Fruit fly (Drosophila melanogaster) whole organism, embryonic: ENCODE data around the gene CG34408.

Source experiments
- CG10209 ChIP-seq: fragments of 200-800 bp; sonication (Bioruptor generic); optimal IDR thresholded peaks from 3 replicates; lab custom pipeline; 2017; ENCODE audit warnings: missing biosample characterization, mild to moderate bottlenecking, missing genetic modification characterization, missing genetic modification reagents
- CG10267 ChIP-seq: fragments of 200-800 bp; sonication (Bioruptor generic); optimal IDR thresholded peaks from 2 replicates; lab custom pipeline; 2018; ENCODE audit warnings: missing biosample characterization, mild to moderate bottlenecking, missing genetic modification characterization, moderate library complexity
- CG10321 ChIP-seq: fragments of 200-800 bp; sonication (Bioruptor generic); IDR thresholded peaks from 2 replicates; pipeline ENCODE4 v1.3.6; 2022; ENCODE audit warnings: missing biosample characterization, missing genetic modification characterization
- CG12071 ChIP-seq: fragments of 200-800 bp; sonication (Bioruptor generic); optimal IDR thresholded peaks from 3 replicates; lab custom pipeline; 2018; ENCODE audit warnings: missing biosample characterization, mild to moderate bottlenecking, missing genetic modification characterization
- CG15601 ChIP-seq: fragments of 200-800 bp; sonication (Bioruptor generic); optimal IDR thresholded peaks from 3 replicates; lab custom pipeline; 2019; ENCODE audit warnings: missing biosample characterization, mild to moderate bottlenecking, missing genetic modification characterization, moderate library complexity
- CG17328 ChIP-seq: fragments of 200-800 bp; sonication (Bioruptor generic); IDR thresholded peaks from 2 replicates; pipeline ENCODE4 v1.3.6; 2022; ENCODE audit warnings: missing biosample characterization, missing genetic modification characterization
- CG17829 ChIP-seq: fragments of 200-800 bp; optimal IDR thresholded peaks from 2 replicates; lab custom pipeline; 2019; ENCODE audit warnings: missing biosample characterization, mild to moderate bottlenecking, missing genetic modification characterization, moderate library complexity
- CG18011 ChIP-seq: fragments of 200-800 bp; sonication (Bioruptor generic); optimal IDR thresholded peaks from 2 replicates; lab custom pipeline; 2017; ENCODE audit warnings: missing biosample characterization, missing genetic modification characterization, mild to moderate bottlenecking, moderate library complexity, missing genotype
- CG2116 ChIP-seq: fragments of 200-800 bp; sonication (Bioruptor generic); optimal IDR thresholded peaks from 3 replicates; lab custom pipeline; 2018; ENCODE audit warnings: missing biosample characterization, mild to moderate bottlenecking, missing genetic modification characterization
- CG2202 ChIP-seq: fragments of 200-800 bp; sonication (Bioruptor generic); optimal IDR thresholded peaks from 2 replicates; lab custom pipeline; 2018; ENCODE audit warnings: missing biosample characterization, mild to moderate bottlenecking, missing genetic modification characterization
- CG33557 ChIP-seq: fragments of 200-800 bp; sonication (Bioruptor generic); optimal IDR thresholded peaks from 2 replicates; lab custom pipeline; 2019; ENCODE audit warnings: missing biosample characterization, mild to moderate bottlenecking, missing genetic modification characterization, moderate library complexity
- CG43689 ChIP-seq: fragments of 200-800 bp; sonication (Bioruptor generic); IDR thresholded peaks from 2 replicates; pipeline ENCODE4 v1.3.6; 2022; ENCODE audit warnings: missing biosample characterization, missing genetic modification characterization
- CG4424 ChIP-seq: fragments of 200-800 bp; sonication (Bioruptor generic); optimal IDR thresholded peaks from 3 replicates; lab custom pipeline; 2016; ENCODE audit warnings: missing biosample characterization, missing genetic modification characterization
- CG4854 ChIP-seq: fragments of 200-800 bp; sonication (Bioruptor generic); optimal IDR thresholded peaks from 2 replicates; lab custom pipeline; 2016; ENCODE audit warnings: missing biosample characterization, missing genetic modification characterization, inconsistent platforms
- CG6272 ChIP-seq: fragments of 200-800 bp; sonication (Bioruptor generic); IDR thresholded peaks from 2 replicates; pipeline ENCODE4 v1.3.6; 2022; ENCODE audit warnings: missing biosample characterization, missing genetic modification characterization
- CG6791 ChIP-seq: fragments of 200-800 bp; sonication (Bioruptor generic); IDR thresholded peaks from 3 replicates; pipeline ENCODE4 v1.3.6; 2022; ENCODE audit warnings: missing biosample characterization, missing genetic modification characterization; ENCODE audit not compliant: partially characterized antibody
- CG7271 ChIP-seq: fragments of 200-800 bp; sonication (Bioruptor generic); optimal IDR thresholded peaks from 2 replicates; lab custom pipeline; 2018; ENCODE audit warnings: missing biosample characterization, mild to moderate bottlenecking, missing genetic modification characterization, moderate library complexity
- CG7987 ChIP-seq: fragments of 200-800 bp; sonication (Bioruptor generic); optimal IDR thresholded peaks from 2 replicates; lab custom pipeline; 2018; ENCODE audit warnings: missing biosample characterization, mild to moderate bottlenecking, missing genetic modification characterization, moderate library complexity
- Chrac-16 ChIP-seq: fragments of 200-800 bp; sonication (Bioruptor generic); optimal IDR thresholded peaks from 3 replicates; lab custom pipeline; 2016; ENCODE audit warnings: missing biosample characterization, missing genetic modification characterization
- CrebB ChIP-seq: fragments of 200-800 bp; sonication (Bioruptor generic); optimal IDR thresholded peaks from 3 replicates; lab custom pipeline; 2018; ENCODE audit warnings: missing biosample characterization, mild to moderate bottlenecking, missing genetic modification characterization
- Dfd ChIP-seq, 2 experiments: fragments of >200 bp; optimal IDR thresholded peaks; 2 replicates each; lab custom pipeline; 2017; ENCODE audit warnings: missing biosample characterization in 2 of 2, missing genetic modification characterization in 2 of 2
- E2f2 ChIP-seq: fragments of 200-800 bp; sonication (Bioruptor generic); IDR thresholded peaks from 2 replicates; pipeline ENCODE4 v1.3.6; 2022; ENCODE audit warnings: missing biosample characterization, missing genetic modification characterization
- Elba2 ChIP-seq: fragments of 200-800 bp; sonication (Bioruptor generic); optimal IDR thresholded peaks from 3 replicates; lab custom pipeline; 2016; ENCODE audit warnings: missing biosample characterization, missing genetic modification characterization
- Fer1 ChIP-seq: fragments of 200-800 bp; sonication (Bioruptor generic); optimal IDR thresholded peaks from 2 replicates; lab custom pipeline; 2017; ENCODE audit warnings: missing biosample characterization, mild to moderate bottlenecking, missing genetic modification characterization
- GATAe ChIP-seq: fragments of 200-800 bp; sonication (Bioruptor generic); conservative IDR thresholded peaks from 2 replicates; pipeline ENCODE4 v1.3.6; 2022; ENCODE audit warnings: missing biosample characterization, missing genetic modification characterization
- Gug ChIP-seq: fragments of 200-800 bp; sonication (Bioruptor generic); IDR thresholded peaks from 4 replicates; pipeline ENCODE4 v1.3.6; 2022; ENCODE audit warnings: missing biosample characterization, missing genetic modification characterization
- HLH54F ChIP-seq: fragments of 200-800 bp; sonication (Bioruptor generic); optimal IDR thresholded peaks from 3 replicates; lab custom pipeline; 2016; ENCODE audit warnings: missing biosample characterization, missing genetic modification characterization
- Jarid2 ChIP-seq: fragments of 200-800 bp; sonication (Bioruptor generic); optimal IDR thresholded peaks from 3 replicates; lab custom pipeline; 2017; ENCODE audit warnings: mild to moderate bottlenecking, missing biosample characterization, missing genetic modification reagents, missing genetic modification characterization
- Kr ChIP-seq: fragments of 200-800 bp; sonication (Bioruptor generic); optimal IDR thresholded peaks from 2 replicates; lab custom pipeline; 2017; ENCODE audit warnings: missing biosample characterization, mild to moderate bottlenecking, missing genetic modification characterization
- Myb ChIP-seq: fragments of 200-800 bp; sonication (Bioruptor generic); optimal IDR thresholded peaks from 2 replicates; lab custom pipeline; 2016; ENCODE audit warnings: missing biosample characterization, missing genetic modification characterization
- Vsx1 ChIP-seq: fragments of 200-800 bp; sonication (Bioruptor generic); optimal IDR thresholded peaks from 2 replicates; lab custom pipeline; 2017; ENCODE audit warnings: missing biosample characterization, mild to moderate bottlenecking, missing genetic modification characterization, missing genetic modification reagents
- ab ChIP-seq: fragments of 200-800 bp; sonication (Bioruptor generic); optimal IDR thresholded peaks from 2 replicates; lab custom pipeline; 2016; ENCODE audit warnings: missing biosample characterization, missing genetic modification characterization
- ash1 ChIP-seq: fragments of 200-800 bp; sonication (Bioruptor generic); optimal IDR thresholded peaks from 2 replicates; lab custom pipeline; 2018; ENCODE audit warnings: missing biosample characterization, mild to moderate bottlenecking, missing genetic modification characterization
- chm ChIP-seq: fragments of 200-800 bp; sonication (Bioruptor generic); IDR thresholded peaks from 2 replicates; pipeline ENCODE4 v1.3.6; 2022; ENCODE audit warnings: missing biosample characterization, missing genetic modification characterization
- crp ChIP-seq, 2 experiments: fragments of 200-800 bp; sonication (Bioruptor generic); optimal IDR thresholded peaks; 2 replicates in 1 of 2; 3 replicates in 1 of 2; lab custom pipeline; 2017; ENCODE audit warnings: missing biosample characterization in 2 of 2, missing genetic modification characterization in 2 of 2, mild to moderate bottlenecking in 1 of 2, moderate library complexity in 1 of 2
- danr ChIP-seq: fragments of 200-800 bp; sonication (Bioruptor generic); IDR thresholded peaks from 2 replicates; pipeline ENCODE4 v1.3.6; 2022; ENCODE audit warnings: missing biosample characterization, missing genetic modification characterization
- gsb ChIP-seq: fragments of 200-800 bp; sonication (Bioruptor generic); IDR thresholded peaks from 2 replicates; pipeline ENCODE4 v1.3.6; 2022; ENCODE audit warnings: missing biosample characterization, missing genetic modification characterization
- gt ChIP-seq: fragments of 200-800 bp; sonication (Bioruptor generic); IDR thresholded peaks from 2 replicates; pipeline ENCODE4 v1.3.6; 2022; ENCODE audit warnings: missing biosample characterization, missing genetic modification characterization
- lov ChIP-seq, 2 experiments: fragments of 200-800 bp in 1 of 2; fragments of >200 bp in 1 of 2; sonication (Bioruptor generic) in 1 of 2; IDR thresholded peaks in 1 of 2; optimal IDR thresholded peaks in 1 of 2; 2 replicates in 1 of 2; 3 replicates in 1 of 2; pipeline versions ENCODE4 v1.3.6 to Lab custom; 2017 to 2022; ENCODE audit warnings: missing biosample characterization in 1 of 2, missing genetic modification characterization in 1 of 2
- nau ChIP-seq: fragments of 200-800 bp; sonication (Bioruptor generic); optimal IDR thresholded peaks from 3 replicates; lab custom pipeline; 2017; ENCODE audit warnings: missing biosample characterization, mild to moderate bottlenecking, missing genetic modification characterization, missing genetic modification reagents
- otp ChIP-seq: fragments of 200-800 bp; sonication (Bioruptor generic); IDR thresholded peaks from 3 replicates; pipeline ENCODE4, ENCODE4 v1.3.6; 2022; ENCODE audit warnings: missing biosample characterization, missing genetic modification characterization
- p53 ChIP-seq: fragments of 200-800 bp; sonication (Bioruptor generic); optimal IDR thresholded peaks from 2 replicates; lab custom pipeline; 2016; ENCODE audit warnings: missing biosample characterization, missing genetic modification characterization
- pan ChIP-seq, 4 experiments: fragments of >200 bp in 3 of 4; fragments of 200-800 bp in 1 of 4; sonication (Bioruptor generic) in 1 of 4; optimal IDR thresholded peaks in 3 of 4; IDR thresholded peaks in 1 of 4; 2 replicates each; pipeline versions ENCODE4 v1.3.6 to Lab custom; 2017 to 2022; ENCODE audit warnings: missing biosample characterization in 2 of 4, missing genetic modification characterization in 2 of 4, mixed read lengths in 1 of 4
- run ChIP-seq: fragments of 200-800 bp; sonication (Bioruptor generic); optimal IDR thresholded peaks from 3 replicates; lab custom pipeline; 2018; ENCODE audit warnings: missing biosample characterization, mild to moderate bottlenecking, missing genetic modification characterization
- sqz ChIP-seq: fragments of 200-800 bp; sonication (Bioruptor generic); optimal IDR thresholded peaks from 3 replicates; lab custom pipeline; 2018; ENCODE audit warnings: missing biosample characterization, mild to moderate bottlenecking, missing genetic modification characterization
- ssp ChIP-seq: fragments of 200-800 bp; sonication (Bioruptor generic); IDR thresholded peaks from 2 replicates; pipeline ENCODE4 v1.3.6; 2022; ENCODE audit warnings: missing biosample characterization, missing genetic modification characterization
- unc-4 ChIP-seq: fragments of 200-800 bp; sonication (Bioruptor generic); IDR thresholded peaks from 2 replicates; pipeline ENCODE4 v1.3.6; 2022; ENCODE audit warnings: missing biosample characterization, missing genetic modification characterization; ENCODE audit not compliant: partially characterized antibody
- usp ChIP-seq: fragments of >200 bp; optimal IDR thresholded peaks from 2 replicates; lab custom pipeline; 2017; ENCODE audit warnings: missing biosample characterization, missing genetic modification characterization

Gene CG34408

dm6 chrX:10211128-10211914 lies 8.6 kb upstream of the CG34408 start (continued):
- TF ChIP-seq GATAe (GFP tag; lab: Robert Waterston, UW) (no peak), CG17829 (tag; lab: Kevin White, UChicago) (peak; percentile 64), CG12071 (no peak), chm (GFP tag; lab: Robert Waterston, UW) (no peak), pan (optimal IDR thresholded peaks at IDR 0.05; lab: Kevin White, UChicago) (no peak), pan (GFP tag; optimal IDR thresholded peaks at IDR 0.05 in 1 of 2, IDR thresholded peaks at IDR 0.05 in 1 of 2) (no peak), danr (GFP tag; lab: Robert Waterston, UW) (no peak), Jarid2 (GFP tag; lab: Kevin White, UChicago) (no peak), CG7987 (GFP tag; lab: Kevin White, UChicago) (no peak), CG17328 (GFP tag; lab: Robert Waterston, UW) (peak; percentile 19; the same call in 1 of the 2 replicates), CG10209 (GFP tag; lab: Kevin White, UChicago) (peak; percentile 54), lov (optimal IDR thresholded peaks at IDR 0.05; lab: Kevin White, UChicago) (no peak), lov (GFP tag; IDR thresholded peaks at IDR 0.05; lab: Robert Waterston, UW) (no peak), unc-4 (GFP tag; lab: Robert Waterston, UW) (no peak), CG4424 (GFP tag; lab: Kevin White, UChicago) (peak; percentile 55), CG10321 (no peak), CG10267 (tag; lab: Kevin White, UChicago) (peak; percentile 56), Elba2 (GFP tag; lab: Kevin White, UChicago) (no peak), gsb (no peak), Chrac-16 (GFP tag; lab: Kevin White, UChicago) (peak; percentile 13), CG2202 (tag; lab: Kevin White, UChicago) (peak; percentile 19), otp (GFP tag; lab: Robert Waterston, UW) (no peak), CG2116 (GFP tag; lab: Kevin White, UChicago) (no peak), HLH54F (peak; percentile 45), CG4854 (no peak), sqz (GFP tag; lab: Kevin White, UChicago) (peak; percentile 20), ssp (GFP tag; lab: Robert Waterston, UW) (no peak), Fer1 (peak; percentile 35), Vsx1 (GFP tag; lab: Kevin White, UChicago) (peak; percentile 18), Kr (GFP tag; lab: Kevin White, UChicago) (no peak), crp (GFP tag; optimal IDR thresholded peaks at IDR 0.05; lab: Kevin White, UChicago) (peak in 1 of 2 experiments; percentile 68), CrebB (tag; lab: Kevin White, UChicago) (no peak), ab (GFP tag; lab: Kevin White, UChicago) (no peak), gt (no peak), CG33557 (GFP tag; lab: Kevin White, UChicago) (no peak), CG15601 (peak; percentile 60), CG6272 (GFP tag; lab: Robert Waterston, UW) (no peak), CG18011 (GFP tag; lab: Kevin White, UChicago) (no peak), run (tag; lab: Kevin White, UChicago) (no peak), ash1 (GFP tag; lab: Kevin White, UChicago) (no peak), CG7271 (tag; lab: Kevin White, UChicago) (no peak), CG6791 (GFP tag; lab: Robert Waterston, UW) (no peak), CG43689 (GFP tag; lab: Robert Waterston, UW) (no peak), Gug (GFP tag; lab: Robert Waterston, UW) (no peak), Dfd (GFP tag; optimal IDR thresholded peaks at IDR 0.05; lab: Kevin White, UChicago) (no peak), nau (GFP tag; lab: Kevin White, UChicago) (peak; percentile 31), p53 (GFP tag; lab: Kevin White, UChicago) (no peak), usp (GFP tag; lab: Kevin White, UChicago) (no peak), E2f2 (GFP tag; lab: Robert Waterston, UW) (peak; percentile 19; the same call in 1 of the 2 replicates), Myb (GFP tag; lab: Kevin White, UChicago) (no peak)
